Fruit fly (Drosophila melanogaster) whole organism: Measurements from ENCODE around the gene CG31546.

Experiments
- CG8478 ChIP-seq: fragments of >200 bp; optimal IDR thresholded peaks from 2 replicates; lab custom pipeline; 2018; ENCODE audit warnings: inconsistent platforms
- pan ChIP-seq: fragments of >200 bp; optimal IDR thresholded peaks from 2 replicates; lab custom pipeline; 2017

dm6 chr3R:5627552-5627951, 7.9 kb downstream of the CG31546 start, which contains the start of gene CG31551:
- TF ChIP-seq CG8478 (lab: Kevin White, UChicago): no peak
- TF ChIP-seq pan (lab: Kevin White, UChicago): no peak
